Worm (Caenorhabditis elegans) whole organism, L4/young adult: Measurements from ENCODE around the gene scl-2.

Source experiments
- W03F9.2 ChIP-seq: fragments of 150-350 bp; optimal IDR thresholded peaks from 2 replicates; lab custom pipeline; 2014; ENCODE audit warnings: missing biosample characterization, missing genetic modification characterization
- dao-5 ChIP-seq: sonication (generic microtip); optimal IDR thresholded peaks from 2 replicates; lab custom pipeline; 2016; ENCODE audit warnings: missing genotype, missing genetic modification characterization, moderate library complexity, missing compliant biosample characterization
- him-1 ChIP-seq: sonication (generic microtip); optimal IDR thresholded peaks from 2 replicates; lab custom pipeline; 2016; ENCODE audit warnings: missing genotype, missing genetic modification reagents, missing genetic modification characterization, missing compliant biosample characterization

- no peak for TF ChIP-seq him-1 (tag; lab: Kevin White, UChicago)
- no peak for TF ChIP-seq W03F9.2
- TF ChIP-seq dao-5 (tag; lab: Kevin White, UChicago): no peak
Observed at ce11 chrIV:13067200-13067599, 9.7 kb downstream of the scl-2 start, which contains the start of gene col-131.
